Worm (Caenorhabditis elegans): ENCODE results near the gene F10B5.2.
A peak's percentile ranks its signal among the peaks of the same experiment; 100 is the strongest.

Gene F10B5.2

ce11 chrII:8185016-8185493, 40.5 kb downstream of the F10B5.2 start, which contains the start of the genes mig-5 and cct-1:
TSS of gene mig-5 (minus strand) at chrII:8185023.
TSS of gene cct-1 (plus strand) at chrII:8185443.
- peak; percentile 87 for TF ChIP-seq ztf-7 (tag; optimal IDR thresholded peaks at IDR 0.05)
- no peak for TF ChIP-seq snpc-4 (tag; optimal IDR thresholded peaks at IDR 0.05)
- no peak for TF ChIP-seq tag-97 (GFP tag; IDR thresholded peaks at IDR 0.05)
- TF ChIP-seq dve-1 (tag; optimal IDR thresholded peaks at IDR 0.05; ENCODE audit: insufficient read depth): peak; percentile 98
- peak; percentile 98 for TF ChIP-seq mes-2 (tag; optimal IDR thresholded peaks at IDR 0.05; ENCODE audit: poor library complexity, severe bottlenecking)
- peak; percentile 90 for TF ChIP-seq lin-15B (tag; optimal IDR thresholded peaks at IDR 0.05)
- TF ChIP-seq daf-16 (GFP tag; optimal IDR thresholded peaks at IDR 0.05): peak; percentile 61 to 87
- TF ChIP-seq daf-16 (tag; optimal IDR thresholded peaks at IDR 0.05): peak; percentile 84
- peak; percentile 94 for TF ChIP-seq hlh-11 (tag; optimal IDR thresholded peaks at IDR 0.05)
- peak; percentile 90 for TF ChIP-seq hlh-30 (tag; optimal IDR thresholded peaks at IDR 0.05; ENCODE audit: insufficient read depth)
- no peak for TF ChIP-seq daf-19 (GFP tag; conservative IDR thresholded peaks at IDR 0.05)
- peak; percentile 97 for TF ChIP-seq T26A8.4 (GFP tag; IDR thresholded peaks at IDR 0.05)
- TF ChIP-seq ceh-44 (GFP tag; IDR thresholded peaks at IDR 0.05): peak; percentile 53; the same call in 1 of the 2 replicates
- peak; percentile 62 for TF ChIP-seq pqm-1 (tag; optimal IDR thresholded peaks at IDR 0.05)
- TF ChIP-seq zfp-2 (tag; optimal IDR thresholded peaks at IDR 0.05): peak; percentile 78
- no peak for TF ChIP-seq daf-8 (GFP tag; IDR thresholded peaks at IDR 0.05)
- TF ChIP-seq nhr-237 (tag; optimal IDR thresholded peaks at IDR 0.05): peak; percentile 49
- peak; percentile 87 for TF ChIP-seq nhr-48 (tag; optimal IDR thresholded peaks at IDR 0.05)
- TF ChIP-seq Y75B8A.6 (GFP tag; IDR thresholded peaks at IDR 0.05): no peak
- no peak for TF ChIP-seq attf-4 (tag; optimal IDR thresholded peaks at IDR 0.05)
- peak; percentile 51 to 75 for TF ChIP-seq mdl-1 (tag; optimal IDR thresholded peaks at IDR 0.05)
- TF ChIP-seq lin-39 (tag; optimal IDR thresholded peaks at IDR 0.05): peak; percentile 83
- no peak for TF ChIP-seq egl-27 (tag; optimal IDR thresholded peaks at IDR 0.05)
- peak; percentile 96 for TF ChIP-seq rbr-2 (tag; optimal IDR thresholded peaks at IDR 0.05)
- TF ChIP-seq zip-2 (tag; optimal IDR thresholded peaks at IDR 0.05): peak; percentile 81
- peak; percentile 41 for TF ChIP-seq lir-3 (tag; optimal IDR thresholded peaks at IDR 0.05)
- no peak for TF ChIP-seq ama-1 (optimal IDR thresholded peaks at IDR 0.05)
- no peak for TF ChIP-seq aly-2 (tag; optimal IDR thresholded peaks at IDR 0.05)
- peak; percentile 92 for TF ChIP-seq ceh-20 (GFP tag; IDR thresholded peaks at IDR 0.05)
- TF ChIP-seq unc-62 (GFP tag; optimal IDR thresholded peaks at IDR 0.05 in 1 of 2): peak in 1 of 2 experiments; percentile 98
- no peak for TF ChIP-seq unc-62 (tag; optimal IDR thresholded peaks at IDR 0.05)
- TF ChIP-seq nhr-102 (tag; optimal IDR thresholded peaks at IDR 0.05): peak; percentile 96
- peak; percentile 93 for TF ChIP-seq nhr-25 (tag; optimal IDR thresholded peaks at IDR 0.05; ENCODE audit: borderline replicate concordance, insufficient read depth)
- TF ChIP-seq lin-1 (GFP tag; IDR thresholded peaks at IDR 0.05): peak; percentile 85
- TF ChIP-seq zip-11 (GFP tag; IDR thresholded peaks at IDR 0.05): no peak
- no peak for TF ChIP-seq dmd-8 (GFP tag; IDR thresholded peaks at IDR 0.05)
- no peak for TF ChIP-seq F44E2.7 (GFP tag; IDR thresholded peaks at IDR 0.05)
- TF ChIP-seq dpl-1 (GFP tag; optimal IDR thresholded peaks at IDR 0.05): peak; percentile 91
- peak; percentile 73 for TF ChIP-seq lin-29 (GFP tag; IDR thresholded peaks at IDR 0.05)
- peak; percentile 86 for TF ChIP-seq jun-1 (tag; optimal IDR thresholded peaks at IDR 0.05)
- peak; percentile 9 for TF ChIP-seq fos-1 (tag; optimal IDR thresholded peaks at IDR 0.05)
- TF ChIP-seq nhr-76 (tag; optimal IDR thresholded peaks at IDR 0.05): peak; percentile 2
- TF ChIP-seq arid-1 (GFP tag; conservative IDR thresholded peaks at IDR 0.05): peak; percentile 93
- TF ChIP-seq zag-1 (tag; optimal IDR thresholded peaks at IDR 0.05): peak; percentile 87
- no peak for TF ChIP-seq R02D3.7 (tag; optimal IDR thresholded peaks at IDR 0.05)
- TF ChIP-seq dmd-6 (GFP tag; IDR thresholded peaks at IDR 0.05): peak; percentile 89
- TF ChIP-seq unc-130 (GFP tag; optimal IDR thresholded peaks at IDR 0.05): peak; percentile 65
- peak; percentile 72 for TF ChIP-seq ces-1 (GFP tag; optimal IDR thresholded peaks at IDR 0.05)
- TF ChIP-seq lim-7 (GFP tag; IDR thresholded peaks at IDR 0.05): no peak
- no peak for TF ChIP-seq skn-1 (tag; optimal IDR thresholded peaks at IDR 0.05)
- peak; percentile 58 for TF ChIP-seq Y48G9A.11 (GFP tag; IDR thresholded peaks at IDR 0.05)
- peak; percentile 88 for TF ChIP-seq F37D6.2 (tag; optimal IDR thresholded peaks at IDR 0.05)

All from whole organism, L4 larva.